Fruit fly (Drosophila melanogaster): Measurements from ENCODE around the gene Tie.

- TF ChIP-seq fd96Ca (GFP tag; IDR thresholded peaks at IDR 0.05) = no peak
- TF ChIP-seq CG34367 (tag; optimal IDR thresholded peaks at IDR 0.05) = no peak
- TF ChIP-seq CG4496 (GFP tag; IDR thresholded peaks at IDR 0.05) = no peak
- TF ChIP-seq Pif1B (GFP tag; optimal IDR thresholded peaks at IDR 0.05) = no peak
- no peak for TF ChIP-seq D1 (tag; optimal IDR thresholded peaks at IDR 0.05)
- no peak for TF ChIP-seq CG9948 (tag; optimal IDR thresholded peaks at IDR 0.05)
- TF ChIP-seq CG17806 (tag; optimal IDR thresholded peaks at IDR 0.05) = no peak
- no peak for TF ChIP-seq CG13204 (GFP tag; optimal IDR thresholded peaks at IDR 0.05)
- no peak for TF ChIP-seq EcR (GFP tag; optimal IDR thresholded peaks at IDR 0.05)
Measured at dm6 chr3L:4500400-4500799, 31.5 kb downstream of the Tie start, which contains the start of gene CG13720.

Measured in whole organism, pupa.